Worm (Caenorhabditis elegans) whole organism, L4 larva: ENCODE results near the gene Y66D12A.19.

ENCODE experiments used
- T20F7.1 ChIP-seq: fragments of 200-800 bp; sonication (Bioruptor generic); optimal IDR thresholded peaks from 2 replicates; lab custom pipeline; 2018; ENCODE audit warnings: mild to moderate bottlenecking, missing genetic modification characterization, missing compliant biosample characterization
- Y105C5A.15 ChIP-seq: fragments of 200-800 bp; sonication (Bioruptor generic); IDR thresholded peaks from 2 replicates; pipeline ENCODE4 v1.3.6; 2022; ENCODE audit warnings: missing genetic modification characterization, missing compliant biosample characterization
- ceh-28 ChIP-seq: fragments of 150-350 bp; optimal IDR thresholded peaks from 2 replicates; lab custom pipeline; 2014; ENCODE audit warnings: missing biosample characterization, missing genetic modification reagents, missing genetic modification characterization
- ceh-82 ChIP-seq: sonication (generic microtip); optimal IDR thresholded peaks from 2 replicates; lab custom pipeline; 2017; ENCODE audit warnings: missing biosample characterization, missing genetic modification characterization
- duxl-1 ChIP-seq: sonication (generic microtip); optimal IDR thresholded peaks from 2 replicates; lab custom pipeline; 2016; ENCODE audit warnings: mild to moderate bottlenecking, missing genetic modification characterization, moderate library complexity, missing compliant biosample characterization; ENCODE audit not compliant: poor library complexity
- egl-27 ChIP-seq: sonication (generic microtip); optimal IDR thresholded peaks from 3 replicates; lab custom pipeline; 2017; ENCODE audit warnings: missing biosample characterization, missing genetic modification reagents, missing genetic modification characterization
- lin-13 ChIP-seq: fragments of 150-350 bp; optimal IDR thresholded peaks from 2 replicates; lab custom pipeline; 2014; ENCODE audit warnings: missing biosample characterization, missing genetic modification reagents, missing genetic modification characterization
- nhr-11 ChIP-seq: fragments of 150-350 bp; optimal IDR thresholded peaks from 2 replicates; lab custom pipeline; 2014; ENCODE audit warnings: missing biosample characterization, missing genetic modification characterization
- nhr-42 ChIP-seq: fragments of 200-800 bp; sonication (Bioruptor generic); IDR thresholded peaks from 2 replicates; pipeline ENCODE4 v1.3.6; 2022; ENCODE audit warnings: missing genetic modification characterization, missing compliant biosample characterization
- pha-4 ChIP-seq, 2 experiments: fragments of 150-350 bp in 1 of 2; fragments of 200-800 bp in 1 of 2; sonication (Bioruptor generic) in 1 of 2; IDR thresholded peaks in 1 of 2; optimal IDR thresholded peaks in 1 of 2; 2 replicates each; pipeline versions ENCODE4 v1.3.6 to Lab custom; 2014 to 2022; ENCODE audit warnings: missing genetic modification characterization in 2 of 2, missing genetic modification reagents in 2 of 2, missing biosample characterization in 1 of 2, missing compliant biosample characterization in 1 of 2
- sdz-12 ChIP-seq: fragments of 200-800 bp; sonication (Bioruptor generic); optimal IDR thresholded peaks from 2 replicates; lab custom pipeline; 2018; ENCODE audit warnings: mild to moderate bottlenecking, missing genetic modification characterization, missing compliant biosample characterization
- skn-1 ChIP-seq: fragments of 150-350 bp; optimal IDR thresholded peaks from 2 replicates; lab custom pipeline; 2014; ENCODE audit warnings: missing biosample characterization, missing genetic modification characterization
- tag-97 ChIP-seq: fragments of 200-800 bp; sonication (Bioruptor generic); IDR thresholded peaks from 2 replicates; pipeline ENCODE4 v1.3.6; 2022; ENCODE audit warnings: missing genetic modification characterization, missing compliant biosample characterization
- zag-1 ChIP-seq: fragments of 150-350 bp; optimal IDR thresholded peaks from 2 replicates; lab custom pipeline; 2014; ENCODE audit warnings: missing biosample characterization, missing genetic modification characterization

- TF ChIP-seq lin-13 (no peak), pha-4 (GFP tag; IDR thresholded peaks at IDR 0.05; lab: Robert Waterston, UW) (no peak), pha-4 (tag; optimal IDR thresholded peaks at IDR 0.05; lab: Kevin White, UChicago) (no peak), sdz-12 (GFP tag; lab: Kevin White, UChicago) (no peak), ceh-82 (tag; lab: Kevin White, UChicago) (no peak), skn-1 (tag; lab: Kevin White, UChicago) (no peak), egl-27 (tag; lab: Kevin White, UChicago) (no peak), zag-1 (tag; lab: Kevin White, UChicago) (no peak), T20F7.1 (GFP tag; lab: Kevin White, UChicago) (no peak), duxl-1 (tag; lab: Kevin White, UChicago) (no peak), ceh-28 (tag; lab: Kevin White, UChicago) (no peak), Y105C5A.15 (GFP tag; lab: Robert Waterston, UW) (no peak), nhr-11 (tag; lab: Kevin White, UChicago) (no peak), tag-97 (GFP tag; lab: Robert Waterston, UW) (no peak), nhr-42 (no peak)
Observed at ce11 chrIII:11544947-11545346, 36.1 kb downstream of the Y66D12A.19 start.
